Fruit fly (Drosophila melanogaster): ENCODE results near the gene CG33296.

dm6 chr2L:7754539-7754938, 38.1 kb upstream of the CG33296 start:
- TF ChIP-seq ATbp (GFP tag; optimal IDR thresholded peaks at IDR 0.05) (no peak), CG15696 (tag; optimal IDR thresholded peaks at IDR 0.05) (no peak), psq (GFP tag; optimal IDR thresholded peaks at IDR 0.05) (no peak), CG3726 (GFP tag; IDR thresholded peaks at IDR 0.05) (no peak)
